Worm (Caenorhabditis elegans): ENCODE measurements around the gene tbc-20.

- TF ChIP-seq aly-2 (tag; optimal IDR thresholded peaks at IDR 0.05) (no peak), R02D3.7 (tag; optimal IDR thresholded peaks at IDR 0.05) (no peak), lin-39 (tag; optimal IDR thresholded peaks at IDR 0.05) (no peak), daf-12 (tag; optimal IDR thresholded peaks at IDR 0.05) (no peak), nhr-11 (tag; optimal IDR thresholded peaks at IDR 0.05) (no peak), zag-1 (tag; optimal IDR thresholded peaks at IDR 0.05) (no peak), lin-15B (tag; optimal IDR thresholded peaks at IDR 0.05) (no peak), snpc-4 (tag; optimal IDR thresholded peaks at IDR 0.05) (no peak), nhr-237 (tag; optimal IDR thresholded peaks at IDR 0.05) (no peak), ztf-4 (tag; optimal IDR thresholded peaks at IDR 0.05) (no peak)
These were observed 17.8 kb downstream of the tbc-20 start for ce11 chrII:14816086-14816485.

All from whole organism, L3 larva.